Fruit fly (Drosophila melanogaster) whole organism, wandering third instar larva: ENCODE measurements around the gene mthl7.

Experiments
- Abd-B ChIP-seq: fragments of >200 bp; optimal IDR thresholded peaks from 2 replicates; lab custom pipeline; 2017; ENCODE audit warnings: missing biosample characterization, missing genetic modification characterization
- Dfd ChIP-seq: fragments of >200 bp; optimal IDR thresholded peaks from 2 replicates; lab custom pipeline; 2017; ENCODE audit warnings: missing biosample characterization, missing genetic modification characterization
- Hr83 ChIP-seq: fragments of 200-300 bp; sonication (Bioruptor generic); optimal IDR thresholded peaks from 2 replicates; lab custom pipeline; 2016; ENCODE audit warnings: missing biosample characterization, mild to moderate bottlenecking, missing genetic modification characterization, moderate library complexity; ENCODE audit not compliant: poor library complexity, severe bottlenecking
- Myc ChIP-seq: fragments of >200 bp; optimal IDR thresholded peaks from 2 replicates; lab custom pipeline; 2017
- dsf ChIP-seq: sonication (Bioruptor generic); optimal IDR thresholded peaks from 2 replicates; lab custom pipeline; 2016; ENCODE audit warnings: missing biosample characterization, missing genetic modification characterization, borderline replicate concordance
- fru ChIP-seq: fragments of 200-800 bp; sonication (Bioruptor generic); optimal IDR thresholded peaks from 3 replicates; lab custom pipeline; 2016; ENCODE audit warnings: missing biosample characterization, mild to moderate bottlenecking, missing genetic modification characterization
- jim ChIP-seq: fragments of 175-275, 200-325 bp; sonication (Bioruptor generic); optimal IDR thresholded peaks from 2 replicates; lab custom pipeline; 2016; ENCODE audit warnings: missing biosample characterization, mild to moderate bottlenecking, missing genetic modification characterization
- lola ChIP-seq: fragments of >200 bp; optimal IDR thresholded peaks from 2 replicates; lab custom pipeline; 2017; ENCODE audit warnings: missing biosample characterization, missing genetic modification characterization
- pan ChIP-seq: fragments of >200 bp; optimal IDR thresholded peaks from 2 replicates; lab custom pipeline; 2017
- rgr ChIP-seq: fragments of 200-800 bp; sonication (Bioruptor generic); optimal IDR thresholded peaks from 3 replicates; lab custom pipeline; 2016; ENCODE audit warnings: missing biosample characterization, mild to moderate bottlenecking, missing genetic modification characterization
- sage ChIP-seq: fragments of 200-800 bp; sonication (Bioruptor generic); optimal IDR thresholded peaks from 2 replicates; lab custom pipeline; 2016; ENCODE audit warnings: missing biosample characterization, mild to moderate bottlenecking, missing genetic modification characterization
- usp ChIP-seq: fragments of >200 bp; optimal IDR thresholded peaks from 2 replicates; lab custom pipeline; 2017; ENCODE audit warnings: missing biosample characterization, missing genetic modification characterization
- woc ChIP-seq: sonication (Bioruptor generic); optimal IDR thresholded peaks from 2 replicates; lab custom pipeline; 2016; ENCODE audit warnings: missing biosample characterization, mild to moderate bottlenecking, missing genetic modification characterization

DNA sequence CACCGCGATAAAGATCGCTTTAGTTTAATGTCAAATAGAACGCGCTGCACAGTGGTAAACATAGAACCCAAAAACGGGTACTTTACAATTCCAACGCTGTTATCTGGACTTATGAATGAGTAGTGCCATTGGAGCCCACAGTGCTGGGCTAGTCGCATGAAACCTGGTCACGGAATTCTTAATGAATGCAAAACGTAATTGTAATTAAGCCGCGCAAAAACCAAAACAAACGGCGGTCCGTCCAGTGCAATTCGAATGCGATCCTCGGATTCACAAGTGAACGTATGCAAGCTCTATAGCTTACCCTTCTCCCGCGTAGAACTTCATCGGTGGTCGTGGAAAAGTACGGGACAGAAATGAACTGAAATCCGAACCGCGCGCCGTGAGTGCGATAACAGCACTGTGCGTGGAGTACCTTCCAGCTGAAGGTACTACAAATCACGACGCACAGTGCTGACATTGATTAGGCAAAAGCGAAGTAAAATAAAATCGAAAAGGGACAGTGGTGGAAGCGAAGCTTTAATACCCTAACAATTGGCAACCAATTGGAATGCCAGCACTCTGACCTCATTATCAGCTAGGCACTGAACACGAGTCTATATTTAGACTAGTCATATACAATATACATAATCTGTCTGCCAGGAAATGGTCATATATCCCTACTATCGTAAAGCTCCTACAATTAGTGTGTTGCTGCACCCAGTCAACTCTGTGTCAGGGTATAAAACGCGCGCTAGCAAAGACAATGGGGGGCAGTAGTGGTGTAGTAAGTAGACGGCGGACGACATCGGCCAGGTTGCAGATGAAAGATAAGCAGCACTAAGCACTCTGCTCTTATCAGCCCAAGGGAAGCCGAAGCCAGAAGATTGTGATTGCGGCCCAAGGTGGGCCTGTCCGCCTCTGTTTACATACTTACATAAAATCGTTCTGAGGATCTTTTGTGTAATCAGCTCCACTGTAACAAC lies 5.2 kb upstream of the mthl7 start:
- TF ChIP-seq woc (GFP tag; lab: Kevin White, UChicago) (peak; percentile 50), Abd-B (no peak), lola (GFP tag; lab: Kevin White, UChicago) (no peak), sage (GFP tag; lab: Kevin White, UChicago) (no peak), Dfd (GFP tag; lab: Kevin White, UChicago) (no peak), dsf (no peak), Myc (no peak), pan (lab: Kevin White, UChicago) (no peak), rgr (GFP tag; lab: Kevin White, UChicago) (peak; percentile 47), Hr83 (GFP tag; lab: Kevin White, UChicago) (no peak), fru (GFP tag; lab: Kevin White, UChicago) (peak; percentile 85), jim (GFP tag; lab: Kevin White, UChicago) (no peak), usp (no peak)
